Fruit fly (Drosophila melanogaster): ENCODE measurements around the gene CG15537.

The CG15537 gene

dm6 chr3R:30443549-30444133 is at the start of gene CG15537:
TSS of gene CG15537 (minus strand) at chr3R:30443599.
- TF ChIP-seq CTCF (optimal IDR thresholded peaks at IDR 0.05) (no peak), CG8478 (optimal IDR thresholded peaks at IDR 0.05) (no peak)

DNA sequence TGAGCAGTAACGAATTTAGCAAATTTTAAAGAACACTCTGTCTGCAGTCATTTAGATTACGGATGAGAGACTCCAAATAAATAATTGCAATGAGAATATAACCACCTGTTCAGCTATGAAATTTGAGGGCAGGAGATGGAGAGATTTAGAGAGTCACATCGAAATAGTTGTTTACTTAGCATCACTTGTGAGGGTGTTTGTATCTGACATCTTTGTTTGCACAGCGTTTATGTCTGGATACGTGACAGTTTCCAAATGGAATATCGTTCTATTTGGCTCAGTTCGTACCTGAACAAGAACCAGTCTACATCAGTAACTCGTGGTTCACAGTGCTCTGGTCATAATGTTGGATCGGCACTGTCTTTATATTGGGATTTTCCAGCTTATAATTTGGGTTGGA is 46.4 kb upstream of the CG15537 start, which contains the start of gene PH4alphaSG2:
TSS of gene PH4alphaSG2 (plus strand) at position 278 of the 400 bp plus-strand sequence.
- TF ChIP-seq CTCF (optimal IDR thresholded peaks at IDR 0.05) (no peak), CG8478 (optimal IDR thresholded peaks at IDR 0.05) (no peak)

DNA sequence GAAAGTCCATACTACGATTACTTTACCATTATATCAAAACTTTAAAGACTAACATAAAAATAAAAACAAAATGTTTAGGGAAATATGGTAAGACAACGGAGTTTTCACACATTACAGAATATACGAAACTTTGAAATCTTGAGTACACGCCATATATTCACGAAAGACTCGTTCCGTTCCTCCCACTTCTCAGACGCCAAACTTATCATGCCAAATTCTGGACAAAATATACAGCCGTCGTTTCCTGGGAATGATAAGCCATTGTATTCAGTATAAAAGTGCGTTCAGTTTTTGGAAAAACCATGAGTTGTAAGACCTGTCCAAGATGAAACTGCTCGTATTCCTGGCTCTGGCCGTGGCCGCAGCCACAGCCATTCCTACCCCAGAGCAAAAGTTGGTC is 45.3 kb upstream of the CG15537 start, which contains the start of gene Jon99Fi:
TSS of gene Jon99Fi (plus strand) at position 301 of the 400 bp plus-strand sequence.
- TF ChIP-seq CTCF (optimal IDR thresholded peaks at IDR 0.05) (no peak), CG8478 (optimal IDR thresholded peaks at IDR 0.05) (no peak)

DNA sequence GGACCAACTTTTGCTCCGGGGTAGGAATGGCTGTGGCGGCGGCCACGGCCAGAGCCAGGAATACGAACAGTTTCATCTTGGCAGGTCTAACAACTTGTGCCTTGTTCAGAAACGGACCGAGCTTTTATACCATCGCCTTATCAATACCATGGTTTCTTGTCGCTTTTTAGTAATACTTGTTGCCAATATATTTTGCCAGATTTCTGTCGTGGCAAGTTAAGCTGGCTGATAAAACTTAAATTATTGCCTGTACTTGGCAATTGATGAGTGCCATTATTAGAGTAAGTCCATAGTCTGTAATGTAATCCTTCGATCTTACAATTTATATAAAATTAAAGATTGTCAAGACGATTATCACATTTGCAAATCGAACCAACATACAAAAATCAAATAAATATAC is 44.4 kb upstream of the CG15537 start, which contains the start of gene Jon99Fii:
TSS of gene Jon99Fii (minus strand) at position 101 of the 400 bp plus-strand sequence.
- TF ChIP-seq CTCF (optimal IDR thresholded peaks at IDR 0.05) (no peak), CG8478 (optimal IDR thresholded peaks at IDR 0.05) (no peak)

dm6 chr3R:30476367-30476766 is 33.0 kb upstream of the CG15537 start, which contains the start of gene spdo:
TSS of gene spdo (plus strand) at chr3R:30476684.
- no peak for TF ChIP-seq CG8478 (optimal IDR thresholded peaks at IDR 0.05)
- no peak for TF ChIP-seq CTCF (optimal IDR thresholded peaks at IDR 0.05)

DNA sequence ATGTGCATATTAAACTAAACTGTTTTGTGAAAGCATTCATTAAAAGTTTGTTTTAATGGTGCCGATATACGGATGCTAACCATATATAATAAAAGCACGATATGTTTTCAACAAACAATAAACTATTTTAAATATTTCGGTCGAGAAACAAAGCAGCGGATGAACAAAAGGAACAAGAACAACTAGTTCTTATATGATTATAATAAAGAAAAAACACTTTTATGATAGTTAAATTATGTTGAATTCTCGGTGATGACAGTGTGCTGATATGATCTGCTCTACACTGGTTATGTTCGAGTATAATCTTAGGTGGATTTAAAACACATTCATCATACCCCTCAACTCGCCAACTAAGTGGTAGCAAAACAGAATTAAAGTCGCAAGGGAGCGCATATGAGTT is 32.5 kb upstream of the CG15537 start:
- TF ChIP-seq CTCF (optimal IDR thresholded peaks at IDR 0.05) (no peak), CG8478 (optimal IDR thresholded peaks at IDR 0.05) (no peak)

- TF ChIP-seq CG8478 (optimal IDR thresholded peaks at IDR 0.05) = no peak
- TF ChIP-seq CTCF (optimal IDR thresholded peaks at IDR 0.05) = no peak
Observed at dm6 chr3R:30474667-30475213, 31.3 kb upstream of the CG15537 start.

dm6 chr3R:30472331-30472730 is 28.9 kb upstream of the CG15537 start:
- TF ChIP-seq CTCF (optimal IDR thresholded peaks at IDR 0.05) (no peak), CG8478 (optimal IDR thresholded peaks at IDR 0.05) (no peak)

dm6 chr3R:30470690-30471089 is 27.3 kb upstream of the CG15537 start:
- no peak for TF ChIP-seq CTCF (optimal IDR thresholded peaks at IDR 0.05)

DNA sequence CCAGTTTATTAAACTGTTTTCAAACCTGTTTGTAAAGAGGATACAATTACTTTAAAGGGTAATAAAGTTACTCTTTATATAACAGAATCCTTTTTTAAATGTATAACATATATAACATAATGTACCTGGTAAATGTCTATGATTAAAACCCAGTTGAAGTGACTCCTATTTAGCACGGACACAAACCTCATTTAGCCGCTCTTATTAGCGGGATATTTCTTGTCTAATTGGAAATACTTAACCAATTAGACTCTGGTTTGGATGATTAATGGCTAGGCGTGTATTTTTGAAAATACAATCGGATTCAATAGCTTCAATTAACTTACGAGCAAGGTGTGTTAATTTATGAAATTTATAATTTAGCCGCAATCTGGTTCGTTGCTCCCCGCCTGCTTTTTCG is 23.7 kb upstream of the CG15537 start:
- TF ChIP-seq CG8478 (optimal IDR thresholded peaks at IDR 0.05) (no peak), CTCF (optimal IDR thresholded peaks at IDR 0.05) (peak; percentile 21 to 58)

dm6 chr3R:30466515-30466914 is 23.1 kb upstream of the CG15537 start:
- TF ChIP-seq CG8478 (optimal IDR thresholded peaks at IDR 0.05) (no peak), CTCF (optimal IDR thresholded peaks at IDR 0.05) (no peak)

dm6 chr3R:30465775-30466494 is 22.5 kb upstream of the CG15537 start, which contains the start of gene PH4alphaEFB:
TSS of gene PH4alphaEFB (plus strand) at chr3R:30466050.
- TF ChIP-seq CG8478 (optimal IDR thresholded peaks at IDR 0.05) (no peak), CTCF (optimal IDR thresholded peaks at IDR 0.05) (no peak)

dm6 chr3R:30464244-30464643 is 20.8 kb upstream of the CG15537 start:
- TF ChIP-seq CG8478 (optimal IDR thresholded peaks at IDR 0.05) (no peak), CTCF (optimal IDR thresholded peaks at IDR 0.05) (no peak)

- TF ChIP-seq CG8478 (optimal IDR thresholded peaks at IDR 0.05) (no peak), CTCF (optimal IDR thresholded peaks at IDR 0.05) (no peak)
Observed at dm6 chr3R:30461608-30462243, 18.3 kb upstream of the CG15537 start.

DNA sequence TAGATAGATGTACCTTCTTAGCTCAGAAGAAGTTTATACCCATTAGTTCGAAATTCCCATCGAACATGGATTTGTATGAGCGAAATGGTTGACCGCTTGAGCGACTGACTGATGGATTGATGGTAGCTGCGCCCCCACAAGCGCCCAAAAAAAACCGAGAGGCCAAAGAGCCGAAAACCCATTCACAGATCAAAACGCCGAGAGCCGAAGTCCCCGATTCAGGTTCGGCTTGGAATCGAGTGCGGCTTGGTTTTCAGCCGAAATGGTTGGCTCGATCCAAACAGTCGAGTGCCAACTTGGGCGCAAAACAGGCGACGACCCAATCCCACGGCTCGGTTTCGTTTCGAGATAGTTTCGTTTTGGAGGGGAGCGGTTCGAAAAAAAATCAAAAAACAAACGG is 16.8 kb upstream of the CG15537 start:
- no peak for TF ChIP-seq CTCF (optimal IDR thresholded peaks at IDR 0.05)
- TF ChIP-seq CG8478 (optimal IDR thresholded peaks at IDR 0.05) = no peak
